Worm (Caenorhabditis elegans): ENCODE data around the gene pqn-13.

Gene pqn-13

ce11 chrV:5676011-5676410 lies at the start of gene pqn-13:
Gene pqn-13 (minus strand): TSS chrV:5676111.
- TF ChIP-seq scrt-1 (GFP tag; IDR thresholded peaks at IDR 0.05) (no peak), tra-4 (tag; optimal IDR thresholded peaks at IDR 0.05) (no peak), ceh-36 (tag; optimal IDR thresholded peaks at IDR 0.05) (no peak)

ce11 chrV:5724395-5724794 lies 48.5 kb upstream of the pqn-13 start:
- TF ChIP-seq tra-4 (tag; optimal IDR thresholded peaks at IDR 0.05) = no peak
- TF ChIP-seq tbx-37 (GFP tag; conservative IDR thresholded peaks at IDR 0.05) = no peak
- TF ChIP-seq hmbx-1 (tag; optimal IDR thresholded peaks at IDR 0.05) = no peak
- TF ChIP-seq sea-1 (GFP tag; conservative IDR thresholded peaks at IDR 0.05) = no peak
- no peak for TF ChIP-seq hnd-1 (tag; optimal IDR thresholded peaks at IDR 0.05)
- no peak for TF ChIP-seq flt-1 (GFP tag; IDR thresholded peaks at IDR 0.05)
- TF ChIP-seq aly-1 (tag; optimal IDR thresholded peaks at IDR 0.05) = no peak
- TF ChIP-seq F13C5.2 (tag; optimal IDR thresholded peaks at IDR 0.05) = no peak
- no peak for TF ChIP-seq ceh-36 (tag; optimal IDR thresholded peaks at IDR 0.05)
- no peak for TF ChIP-seq pes-1 (GFP tag; IDR thresholded peaks at IDR 0.05)
- no peak for TF ChIP-seq ceh-13 (GFP tag; optimal IDR thresholded peaks at IDR 0.05)
- no peak for TF ChIP-seq hmg-4 (GFP tag; optimal IDR thresholded peaks at IDR 0.05)
- TF ChIP-seq tbx-11 (GFP tag; IDR thresholded peaks at IDR 0.05) = no peak
- no peak for TF ChIP-seq B0310.2 (tag; optimal IDR thresholded peaks at IDR 0.05)
- no peak for TF ChIP-seq ets-7 (tag; optimal IDR thresholded peaks at IDR 0.05)
- no peak for TF ChIP-seq scrt-1 (GFP tag; IDR thresholded peaks at IDR 0.05)
- no peak for TF ChIP-seq ama-1 (optimal IDR thresholded peaks at IDR 0.05)

- TF ChIP-seq F13C5.2 (tag; optimal IDR thresholded peaks at IDR 0.05) = no peak
These were observed 46.2 kb upstream of the pqn-13 start for ce11 chrV:5722093-5722492.

- TF ChIP-seq ceh-13 (GFP tag; optimal IDR thresholded peaks at IDR 0.05) (no peak), tra-4 (tag; optimal IDR thresholded peaks at IDR 0.05) (no peak)
These were observed 41.5 kb upstream of the pqn-13 start, which contains the start of gene rga-3 for ce11 chrV:5717237-5717935. Gene rga-3 (plus strand): TSS chrV:5717885.

- TF ChIP-seq hmg-4 (GFP tag; optimal IDR thresholded peaks at IDR 0.05) (no peak), scrt-1 (GFP tag; IDR thresholded peaks at IDR 0.05) (no peak), ets-7 (tag; optimal IDR thresholded peaks at IDR 0.05) (no peak), tbx-11 (GFP tag; IDR thresholded peaks at IDR 0.05) (no peak), tra-4 (tag; optimal IDR thresholded peaks at IDR 0.05) (no peak), F13C5.2 (tag; optimal IDR thresholded peaks at IDR 0.05) (no peak), ceh-13 (GFP tag; optimal IDR thresholded peaks at IDR 0.05) (no peak), hnd-1 (tag; optimal IDR thresholded peaks at IDR 0.05) (no peak), B0310.2 (tag; optimal IDR thresholded peaks at IDR 0.05) (no peak), pes-1 (GFP tag; IDR thresholded peaks at IDR 0.05) (no peak)
These were observed 40.6 kb upstream of the pqn-13 start, which contains the start of gene K09H11.9 for ce11 chrV:5716508-5716907. Gene K09H11.9 (minus strand): TSS chrV:5716608.

- TF ChIP-seq tbx-11 (GFP tag; IDR thresholded peaks at IDR 0.05) (no peak), tra-4 (tag; optimal IDR thresholded peaks at IDR 0.05) (no peak), flt-1 (GFP tag; IDR thresholded peaks at IDR 0.05) (no peak), tbx-37 (GFP tag; conservative IDR thresholded peaks at IDR 0.05) (no peak), hnd-1 (tag; optimal IDR thresholded peaks at IDR 0.05) (no peak), scrt-1 (GFP tag; IDR thresholded peaks at IDR 0.05) (no peak), ceh-13 (GFP tag; optimal IDR thresholded peaks at IDR 0.05) (no peak), ceh-36 (tag; optimal IDR thresholded peaks at IDR 0.05) (no peak), sea-1 (GFP tag; conservative IDR thresholded peaks at IDR 0.05) (no peak), ama-1 (optimal IDR thresholded peaks at IDR 0.05) (no peak), F13C5.2 (tag; optimal IDR thresholded peaks at IDR 0.05) (no peak), hmg-4 (GFP tag; optimal IDR thresholded peaks at IDR 0.05) (no peak), aly-1 (tag; optimal IDR thresholded peaks at IDR 0.05) (no peak), pes-1 (GFP tag; IDR thresholded peaks at IDR 0.05) (no peak), ets-7 (tag; optimal IDR thresholded peaks at IDR 0.05) (no peak), hmbx-1 (tag; optimal IDR thresholded peaks at IDR 0.05) (no peak), B0310.2 (tag; optimal IDR thresholded peaks at IDR 0.05) (no peak)
These were observed 37.6 kb upstream of the pqn-13 start for ce11 chrV:5713510-5713909.

ce11 chrV:5712652-5713051 lies 36.7 kb upstream of the pqn-13 start, which contains the start of gene gcst-1:
Gene gcst-1 (plus strand): TSS chrV:5712928.
- no peak for TF ChIP-seq hmg-4 (GFP tag; optimal IDR thresholded peaks at IDR 0.05)
- no peak for TF ChIP-seq ets-7 (tag; optimal IDR thresholded peaks at IDR 0.05)

ce11 chrV:5712189-5712588 lies 36.3 kb upstream of the pqn-13 start:
- no peak for TF ChIP-seq F13C5.2 (tag; optimal IDR thresholded peaks at IDR 0.05)
- no peak for TF ChIP-seq flt-1 (GFP tag; IDR thresholded peaks at IDR 0.05)
- no peak for TF ChIP-seq hmg-4 (GFP tag; optimal IDR thresholded peaks at IDR 0.05)
- TF ChIP-seq tra-4 (tag; optimal IDR thresholded peaks at IDR 0.05) = no peak
- TF ChIP-seq ets-7 (tag; optimal IDR thresholded peaks at IDR 0.05) = no peak
- no peak for TF ChIP-seq hnd-1 (tag; optimal IDR thresholded peaks at IDR 0.05)
- TF ChIP-seq B0310.2 (tag; optimal IDR thresholded peaks at IDR 0.05) = no peak
- no peak for TF ChIP-seq tbx-37 (GFP tag; conservative IDR thresholded peaks at IDR 0.05)
- TF ChIP-seq sea-1 (GFP tag; conservative IDR thresholded peaks at IDR 0.05) = no peak

ce11 chrV:5708331-5708730 lies 32.4 kb upstream of the pqn-13 start:
- TF ChIP-seq scrt-1 (GFP tag; IDR thresholded peaks at IDR 0.05) = no peak

Data from whole organism, early embryonic.